Worm (Caenorhabditis elegans) whole organism, L4 larva: ENCODE data around the gene T24B8.7.

Experiments
- D1046.2 ChIP-seq: fragments of 200-800 bp; sonication (Bioruptor generic); IDR thresholded peaks from 2 replicates; pipeline ENCODE4 v1.3.6; 2022; ENCODE audit warnings: missing genetic modification characterization, missing compliant biosample characterization
- F10B5.3 ChIP-seq: sonication (generic microtip); optimal IDR thresholded peaks from 2 replicates; lab custom pipeline; 2016; ENCODE audit warnings: mild to moderate bottlenecking, missing genetic modification characterization, missing compliant biosample characterization
- Y105C5A.15 ChIP-seq: fragments of 200-800 bp; sonication (Bioruptor generic); IDR thresholded peaks from 2 replicates; pipeline ENCODE4 v1.3.6; 2022; ENCODE audit warnings: missing genetic modification characterization, missing compliant biosample characterization
- ZK337.2 ChIP-seq: fragments of 200-800 bp; sonication (Bioruptor generic); IDR thresholded peaks from 2 replicates; pipeline ENCODE4 v1.3.6; 2022; ENCODE audit warnings: missing genetic modification reagents, missing genetic modification characterization, missing compliant biosample characterization
- ZK546.5 ChIP-seq, 2 experiments: sonication (generic microtip); optimal IDR thresholded peaks; 2 replicates each; lab custom pipeline; 2017; ENCODE audit warnings: missing biosample characterization in 2 of 2, missing genetic modification characterization in 2 of 2
- ceh-28 ChIP-seq: fragments of 150-350 bp; optimal IDR thresholded peaks from 2 replicates; lab custom pipeline; 2014; ENCODE audit warnings: missing biosample characterization, missing genetic modification reagents, missing genetic modification characterization
- ceh-32 ChIP-seq: sonication (generic microtip); optimal IDR thresholded peaks from 2 replicates; lab custom pipeline; 2016; ENCODE audit warnings: mild to moderate bottlenecking, missing genetic modification characterization, missing compliant biosample characterization; ENCODE audit not compliant: poor library complexity
- ceh-62 ChIP-seq: sonication (generic microtip); optimal IDR thresholded peaks from 2 replicates; lab custom pipeline; 2017; ENCODE audit warnings: missing biosample characterization, missing genetic modification characterization
- ces-1 ChIP-seq: fragments of 150-350 bp; sonication (generic microtip); optimal IDR thresholded peaks from 4 replicates; lab custom pipeline; 2014; ENCODE audit warnings: missing biosample characterization, missing genetic modification reagents, missing genetic modification characterization
- cey-2 ChIP-seq: sonication (generic microtip); optimal IDR thresholded peaks from 3 replicates; lab custom pipeline; 2017; ENCODE audit warnings: missing genetic modification characterization, mild to moderate bottlenecking, missing compliant biosample characterization, antibody characterized with exemption, borderline replicate concordance; ENCODE audit not compliant: insufficient read depth
- dmd-8 ChIP-seq: fragments of 200-800 bp; sonication (Bioruptor generic); IDR thresholded peaks from 2 replicates; pipeline ENCODE4 v1.3.6; 2022; ENCODE audit warnings: missing genetic modification characterization, missing compliant biosample characterization
- duxl-1 ChIP-seq: sonication (generic microtip); optimal IDR thresholded peaks from 2 replicates; lab custom pipeline; 2016; ENCODE audit warnings: mild to moderate bottlenecking, missing genetic modification characterization, moderate library complexity, missing compliant biosample characterization; ENCODE audit not compliant: poor library complexity
- dve-1 ChIP-seq: sonication (generic microtip); optimal IDR thresholded peaks from 2 replicates; lab custom pipeline; 2017; ENCODE audit warnings: antibody characterized with exemption, mild to moderate bottlenecking, missing genetic modification characterization, missing compliant biosample characterization; ENCODE audit not compliant: insufficient read depth
- egl-43 ChIP-seq: fragments of 200-800 bp; sonication (Bioruptor generic); IDR thresholded peaks from 2 replicates; pipeline ENCODE4 v1.3.6; 2022; ENCODE audit warnings: missing genetic modification reagents, missing genetic modification characterization, missing compliant biosample characterization
- hmg-1.1 ChIP-seq: fragments of 200-800 bp; sonication (Bioruptor generic); IDR thresholded peaks from 2 replicates; pipeline ENCODE4 v1.3.6; 2022; ENCODE audit warnings: missing genetic modification reagents, missing genetic modification characterization, missing compliant biosample characterization
- jun-1 ChIP-seq: fragments of 150-350 bp; optimal IDR thresholded peaks from 2 replicates; lab custom pipeline; 2014; ENCODE audit warnings: missing biosample characterization, missing genetic modification reagents, missing genetic modification characterization
- lim-7 ChIP-seq: fragments of 200-800 bp; sonication (Bioruptor generic); IDR thresholded peaks from 2 replicates; pipeline ENCODE4 v1.3.6; 2022; ENCODE audit warnings: missing genetic modification characterization, missing compliant biosample characterization
- lin-13 ChIP-seq: fragments of 150-350 bp; optimal IDR thresholded peaks from 2 replicates; lab custom pipeline; 2014; ENCODE audit warnings: missing biosample characterization, missing genetic modification reagents, missing genetic modification characterization
- lin-29 ChIP-seq: fragments of 200-800 bp; sonication (Bioruptor generic); IDR thresholded peaks from 2 replicates; pipeline ENCODE4 v1.3.6; 2022; ENCODE audit warnings: missing genetic modification reagents, missing genetic modification characterization, missing compliant biosample characterization
- mxl-3 ChIP-seq: fragments of 200-800 bp; sonication (Bioruptor generic); optimal IDR thresholded peaks from 2 replicates; lab custom pipeline; 2018; ENCODE audit warnings: mild to moderate bottlenecking, missing genetic modification characterization, missing compliant biosample characterization
- pqm-1 ChIP-seq: sonication (generic microtip); optimal IDR thresholded peaks from 2 replicates; lab custom pipeline; 2017; ENCODE audit warnings: missing biosample characterization, missing genetic modification characterization
- rbr-2 ChIP-seq: sonication (generic microtip); optimal IDR thresholded peaks from 2 replicates; lab custom pipeline; 2016; ENCODE audit warnings: missing genotype, missing genetic modification characterization, missing compliant biosample characterization
- set-16 ChIP-seq: fragments of 200-800 bp; sonication (Bioruptor generic); IDR thresholded peaks from 2 replicates; pipeline ENCODE4 v1.3.6; 2022; ENCODE audit warnings: missing genetic modification reagents, missing genetic modification characterization, missing compliant biosample characterization
- snpc-1.2 ChIP-seq: fragments of 200-800 bp; sonication (Bioruptor generic); IDR thresholded peaks from 2 replicates; pipeline ENCODE4 v1.3.6; 2022; ENCODE audit warnings: missing genetic modification reagents, missing genetic modification characterization, missing compliant biosample characterization
- snpc-4 ChIP-seq: fragments of 150-350 bp; optimal IDR thresholded peaks from 2 replicates; lab custom pipeline; 2014; ENCODE audit warnings: missing biosample characterization, missing genetic modification characterization
- unc-130 ChIP-seq: sonication (generic microtip); optimal IDR thresholded peaks from 2 replicates; lab custom pipeline; 2016; ENCODE audit warnings: missing genetic modification reagents, missing genetic modification characterization, missing compliant biosample characterization
- unc-62 ChIP-seq, 3 experiments: fragments of 150-350 bp in 1 of 3; sonication (generic microtip); optimal IDR thresholded peaks in 2 of 3; peaks in 1 of 3; 1 replicate in 1 of 3; 2 replicates in 2 of 3; lab custom pipeline; 2014 to 2017; ENCODE audit warnings: missing biosample characterization in 3 of 3, missing genetic modification characterization in 3 of 3, missing genetic modification reagents in 3 of 3, missing genotype in 1 of 3
- zfp-2 ChIP-seq: sonication (generic microtip); optimal IDR thresholded peaks from 2 replicates; lab custom pipeline; 2016; ENCODE audit warnings: mild to moderate bottlenecking, missing genetic modification characterization, missing compliant biosample characterization
- ztf-11 ChIP-seq: fragments of 150-350 bp; optimal IDR thresholded peaks from 2 replicates; lab custom pipeline; 2014; ENCODE audit warnings: missing biosample characterization, missing genetic modification characterization

Gene T24B8.7

DNA sequence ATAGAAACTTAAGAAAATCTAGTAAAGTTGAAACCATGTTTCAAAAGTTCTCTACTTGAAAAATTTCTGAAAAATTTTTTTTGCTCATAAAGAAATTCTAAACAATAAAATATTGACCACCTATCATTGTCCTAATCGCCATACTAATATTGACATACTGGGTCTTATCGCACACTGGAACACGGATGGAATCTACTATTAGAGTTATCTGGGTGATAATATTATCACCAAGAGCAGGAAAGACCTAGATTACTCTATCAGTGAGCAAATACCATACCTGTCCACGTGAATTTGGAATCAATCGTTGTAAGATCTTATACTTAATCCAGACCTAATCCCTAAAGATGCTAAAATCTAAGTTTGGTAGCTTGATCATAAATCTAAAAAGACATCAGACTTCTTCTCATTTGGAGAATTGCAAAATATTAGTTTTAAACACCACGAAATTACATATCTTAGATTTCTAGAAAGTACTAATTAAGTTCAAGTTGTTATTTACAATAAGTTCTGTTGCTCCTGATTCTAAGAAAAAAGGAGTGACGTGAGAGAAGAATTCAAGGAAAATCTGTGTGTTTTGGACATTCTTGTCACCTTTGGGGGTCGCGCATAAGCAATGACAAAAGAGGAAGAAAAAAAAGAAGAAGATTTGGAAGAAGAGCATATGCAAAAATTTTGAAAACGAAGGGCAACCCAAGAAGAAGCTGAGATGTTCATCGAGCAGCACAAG, 43.3 kb downstream of the T24B8.7 start (continued):
- no peak for TF ChIP-seq snpc-1.2
- TF ChIP-seq, all 104 proteins: peak for 3

DNA sequence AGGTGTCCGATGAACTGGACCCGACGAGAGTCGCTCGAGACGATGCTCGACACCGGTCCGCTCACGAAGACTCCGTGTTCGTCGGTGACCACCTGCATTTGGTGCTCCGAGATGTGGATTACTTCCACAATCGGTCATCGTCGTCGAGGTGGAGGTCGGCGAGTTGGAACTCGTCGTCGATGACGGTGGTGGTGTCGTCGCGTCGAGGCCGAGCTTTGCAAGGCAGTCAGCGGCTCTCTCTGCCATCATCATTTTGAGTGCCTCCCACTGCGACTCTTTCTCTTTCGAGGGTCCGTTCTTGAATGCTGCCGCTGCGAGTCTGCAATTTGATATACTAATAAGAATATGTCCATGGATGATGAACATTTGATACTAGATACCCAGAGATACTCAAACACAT, 45.7 kb downstream of the T24B8.7 start:
- no peak for TF ChIP-seq ZK337.2 (GFP tag; lab: Robert Waterston, UW)
- TF ChIP-seq unc-130, result no peak
- TF ChIP-seq egl-43, result peak; percentile 67; the same call in 1 of the 2 replicates
- no peak for TF ChIP-seq lin-13 (GFP tag; lab: Kevin White, UChicago)
- TF ChIP-seq set-16, result peak; percentile 87

DNA sequence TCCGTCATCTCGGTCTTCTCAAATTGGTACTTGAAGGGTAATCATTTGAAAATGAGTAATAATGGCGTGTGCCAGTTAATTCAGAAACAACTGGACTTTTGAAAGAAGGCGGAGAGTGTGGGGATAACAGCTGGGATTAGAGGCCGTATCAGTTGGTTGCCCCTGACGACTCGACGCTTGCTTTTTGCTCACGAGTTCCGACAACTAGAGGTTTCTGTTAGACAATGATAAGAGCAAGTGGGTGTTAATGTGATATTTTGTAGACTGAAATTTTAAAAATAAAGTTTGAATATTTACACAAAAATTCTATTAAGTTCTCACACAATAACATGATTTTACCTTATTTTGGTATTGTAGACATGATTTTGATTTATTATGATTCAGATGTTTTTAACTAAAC, 48.4 kb downstream of the T24B8.7 start, which contains the start of gene F44G4.7:
Gene F44G4.7, minus strand, starts transcription at position 101 of the 400 bp plus-strand sequence.
- no peak for TF ChIP-seq pqm-1 (tag; lab: Kevin White, UChicago)
- no peak for TF ChIP-seq F10B5.3 (tag; lab: Kevin White, UChicago)
- no peak for TF ChIP-seq mxl-3 (GFP tag; lab: Kevin White, UChicago)
- TF ChIP-seq jun-1 (tag; lab: Kevin White, UChicago), result no peak
- TF ChIP-seq ZK337.2 (GFP tag; lab: Robert Waterston, UW), result no peak
- no peak for TF ChIP-seq ceh-32 (tag; lab: Kevin White, UChicago)
- TF ChIP-seq cey-2, result no peak
- TF ChIP-seq lim-7 (GFP tag; lab: Robert Waterston, UW), result no peak
- TF ChIP-seq ceh-62 (tag; lab: Kevin White, UChicago), result no peak
- no peak for TF ChIP-seq ztf-11 (tag; lab: Kevin White, UChicago)
- TF ChIP-seq Y105C5A.15 (GFP tag; lab: Robert Waterston, UW), result no peak
- no peak for TF ChIP-seq snpc-1.2
- TF ChIP-seq rbr-2 (tag; lab: Kevin White, UChicago), result no peak
- TF ChIP-seq D1046.2 (GFP tag; lab: Robert Waterston, UW), result no peak
- no peak for TF ChIP-seq set-16

DNA sequence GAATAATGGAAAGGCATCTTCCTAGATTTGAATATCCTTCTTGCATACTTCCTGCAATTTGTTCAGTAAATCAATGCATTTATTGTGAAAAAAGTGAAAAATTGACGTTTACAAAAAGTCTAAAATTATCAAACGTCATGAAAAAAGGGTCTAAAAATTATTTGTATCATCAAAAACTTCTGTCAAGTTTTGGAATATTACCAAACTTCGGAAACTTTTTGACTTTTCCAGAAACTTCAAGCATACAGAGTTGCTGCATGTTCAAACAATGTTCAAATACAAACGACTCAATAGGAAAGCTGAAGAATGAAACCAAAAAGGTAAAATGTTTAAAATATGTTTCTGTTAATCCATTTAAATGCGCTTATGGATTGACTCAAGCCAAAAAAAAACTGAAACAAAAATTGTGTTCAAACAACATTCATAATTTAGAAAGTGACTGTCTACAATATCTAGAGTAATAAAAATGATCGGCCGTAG, 51.7 kb downstream of the T24B8.7 start, which contains the start of gene F44G4.6:
Gene F44G4.6, minus strand, starts transcription at position 51 of the 480 bp plus-strand sequence.
- TF ChIP-seq unc-62 (GFP tag; optimal IDR thresholded peaks at IDR 0.05 in 1 of 2; lab: Kevin White, UChicago) (peak in 1 of 2 experiments; percentile 95), unc-62 (tag; optimal IDR thresholded peaks at IDR 0.05; lab: Kevin White, UChicago) (no peak), zfp-2 (tag; lab: Kevin White, UChicago) (no peak)
- TF ChIP-seq, all 104 proteins: peak for 1

DNA sequence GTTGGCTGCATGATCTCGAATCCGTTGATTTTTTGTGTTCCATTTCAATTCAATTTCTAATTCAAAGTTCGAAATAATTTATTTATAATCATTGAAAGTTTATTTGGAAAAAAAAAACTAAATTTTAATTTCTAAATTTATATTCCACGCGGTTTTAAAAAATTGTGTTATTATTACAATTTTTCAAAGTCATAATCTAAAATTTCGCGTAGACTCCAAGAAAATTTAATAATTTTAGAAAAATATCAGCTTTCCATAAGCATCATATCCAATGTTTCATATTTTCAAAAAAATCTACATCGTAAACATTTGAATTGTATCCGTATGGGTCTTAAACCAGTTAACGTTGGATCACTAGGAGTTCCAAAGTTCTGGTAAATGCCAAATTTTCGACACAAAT, 53.1 kb downstream of the T24B8.7 start, which contains the start of gene F44G4.5:
Gene F44G4.5, minus strand, starts transcription at position 101 of the 400 bp plus-strand sequence.
- TF ChIP-seq unc-130 (no peak), lin-29 (GFP tag; lab: Robert Waterston, UW) (no peak), F10B5.3 (tag; lab: Kevin White, UChicago) (no peak), snpc-4 (tag; lab: Kevin White, UChicago) (no peak), hmg-1.1 (GFP tag; lab: Robert Waterston, UW) (no peak), dmd-8 (GFP tag; lab: Robert Waterston, UW) (no peak), ces-1 (GFP tag; lab: Kevin White, UChicago) (no peak), dve-1 (tag; lab: Kevin White, UChicago) (no peak), ZK546.5 (tag; optimal IDR thresholded peaks at IDR 0.05; lab: Kevin White, UChicago) (no peak), duxl-1 (tag; lab: Kevin White, UChicago) (no peak), ceh-28 (tag; lab: Kevin White, UChicago) (no peak)
- TF ChIP-seq, all 104 proteins: peak for 0
